Fruit fly (Drosophila melanogaster): Measurements from ENCODE around the gene CG2116.
A peak's percentile ranks its signal among the peaks of the same experiment; 100 is the strongest.

Gene CG2116

DNA sequence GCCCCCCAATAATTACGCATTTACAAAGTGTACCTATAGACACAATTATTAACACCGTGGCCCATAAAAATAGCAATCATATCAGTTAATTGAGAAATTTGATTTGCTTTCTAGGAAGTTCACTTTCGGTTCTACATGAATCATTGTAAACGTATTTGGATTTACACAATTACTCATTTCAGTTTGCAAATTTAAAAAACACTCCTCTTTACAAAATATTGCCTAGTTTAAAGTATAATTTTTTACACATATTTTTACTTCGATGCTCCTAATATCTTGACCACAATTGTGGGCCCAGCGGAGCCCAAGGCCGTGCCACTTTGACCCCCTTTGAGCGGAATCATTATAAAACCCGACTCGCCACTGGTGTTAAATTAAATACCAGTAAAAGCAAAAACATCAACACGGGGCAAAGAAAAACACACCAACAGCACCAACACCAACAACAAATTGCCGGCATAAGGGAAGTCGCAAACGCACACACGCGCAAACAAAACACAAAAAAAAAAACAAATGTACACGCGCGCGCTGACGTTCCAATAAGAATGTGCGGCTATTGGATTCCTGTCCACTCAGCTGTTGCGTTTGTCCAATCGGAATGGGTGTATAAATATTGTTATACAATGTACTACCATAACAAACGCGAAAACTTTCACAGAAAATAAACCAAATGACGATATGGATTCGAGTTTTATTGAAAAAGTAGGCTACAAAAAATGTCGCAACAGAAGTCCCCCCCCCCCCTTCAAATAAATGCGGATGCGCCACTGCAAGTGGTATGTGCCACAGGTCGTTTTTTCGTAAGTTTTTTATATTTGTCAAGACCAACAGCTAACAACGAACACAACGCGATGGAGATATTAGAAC lies 14.9 kb upstream of the CG2116 start (continued):
- TF ChIP-seq luna (GFP tag; optimal IDR thresholded peaks at IDR 0.05), result peak; percentile 4
- peak; percentile 37 for TF ChIP-seq chn (GFP tag; optimal IDR thresholded peaks at IDR 0.05)
- TF ChIP-seq Dref (GFP tag; IDR thresholded peaks at IDR 0.05), result no peak
- peak; percentile 13 for TF ChIP-seq CG31388 (GFP tag; optimal IDR thresholded peaks at IDR 0.05)
- TF ChIP-seq CG15514 (GFP tag; optimal IDR thresholded peaks at IDR 0.05), result peak; percentile 41
- no peak for TF ChIP-seq CG32772 (GFP tag; IDR thresholded peaks at IDR 0.05)
- TF ChIP-seq Opbp (GFP tag; IDR thresholded peaks at IDR 0.05; ENCODE audit: partially characterized antibody), result no peak
- peak; percentile 58 for TF ChIP-seq org-1 (GFP tag; optimal IDR thresholded peaks at IDR 0.05)
- TF ChIP-seq ssp (GFP tag; IDR thresholded peaks at IDR 0.05), result no peak
- TF ChIP-seq Meics (GFP tag; optimal IDR thresholded peaks at IDR 0.05), result peak; percentile 82
- TF ChIP-seq usp (GFP tag; optimal IDR thresholded peaks at IDR 0.05), result no peak
- no peak for TF ChIP-seq Lim3 (GFP tag; IDR thresholded peaks at IDR 0.05)
- TF ChIP-seq Camta (GFP tag; optimal IDR thresholded peaks at IDR 0.05), result peak; percentile 11
- TF ChIP-seq CG1603 (tag; optimal IDR thresholded peaks at IDR 0.05), result peak; percentile 45
- TF ChIP-seq CG17912 (GFP tag; optimal IDR thresholded peaks at IDR 0.05), result no peak
- no peak for TF ChIP-seq CG8359 (GFP tag; optimal IDR thresholded peaks at IDR 0.05; ENCODE audit: borderline replicate concordance)
- peak; percentile 53 for TF ChIP-seq Asciz (GFP tag; optimal IDR thresholded peaks at IDR 0.05)
- TF ChIP-seq CG1792 (GFP tag; optimal IDR thresholded peaks at IDR 0.05), result no peak
- TF ChIP-seq trh (GFP tag; optimal IDR thresholded peaks at IDR 0.05), result no peak
- peak; percentile 46; the same call in 1 of the 2 replicates for TF ChIP-seq HLH3B (GFP tag; IDR thresholded peaks at IDR 0.05)
- TF ChIP-seq Oaz (GFP tag; IDR thresholded peaks at IDR 0.05), result peak; percentile 31; the same call in 1 of the 2 replicates
- TF ChIP-seq stwl (tag; optimal IDR thresholded peaks at IDR 0.05), result no peak
- no peak for TF ChIP-seq CG10462 (GFP tag; optimal IDR thresholded peaks at IDR 0.05)
- peak in 1 of 2 experiments; percentile 47 for TF ChIP-seq bsh (GFP tag; optimal IDR thresholded peaks at IDR 0.05)
- TF ChIP-seq CG3281 (GFP tag; optimal IDR thresholded peaks at IDR 0.05), result peak; percentile 86
- peak; percentile 47 for TF ChIP-seq Dip3 (GFP tag; optimal IDR thresholded peaks at IDR 0.05)
- TF ChIP-seq CG4820 (GFP tag; optimal IDR thresholded peaks at IDR 0.05), result no peak
- TF ChIP-seq ewg (GFP tag; optimal IDR thresholded peaks at IDR 0.05), result no peak
- no peak for TF ChIP-seq corto (GFP tag; optimal IDR thresholded peaks at IDR 0.05)
- no peak for TF ChIP-seq CG1024 (GFP tag; IDR thresholded peaks at IDR 0.05)
- TF ChIP-seq sna (GFP tag; IDR thresholded peaks at IDR 0.05; ENCODE audit: partially characterized antibody), result no peak
- TF ChIP-seq aop (GFP tag; IDR thresholded peaks at IDR 0.05), result no peak
- no peak for TF ChIP-seq D (optimal IDR thresholded peaks at IDR 0.05)
- peak; percentile 21 for TF ChIP-seq D (GFP tag; optimal IDR thresholded peaks at IDR 0.05)
- TF ChIP-seq Hey (tag; optimal IDR thresholded peaks at IDR 0.05), result peak; percentile 19
- TF ChIP-seq so (GFP tag; IDR thresholded peaks at IDR 0.05), result peak; percentile 75
- no peak for TF ChIP-seq HLHmδ (GFP tag; optimal IDR thresholded peaks at IDR 0.05)
- TF ChIP-seq CG33557 (GFP tag; optimal IDR thresholded peaks at IDR 0.05), result no peak
- peak in 1 of 3 experiments; percentile 18 for TF ChIP-seq lola (GFP tag; optimal IDR thresholded peaks at IDR 0.05)
- peak; percentile 6 for TF ChIP-seq sima (GFP tag; optimal IDR thresholded peaks at IDR 0.05)
- TF ChIP-seq CG3163 (GFP tag; optimal IDR thresholded peaks at IDR 0.05), result peak; percentile 20
- no peak for TF ChIP-seq Rx (GFP tag; IDR thresholded peaks at IDR 0.05)
- peak; percentile 81 for TF ChIP-seq Fer1 (GFP tag; optimal IDR thresholded peaks at IDR 0.05)
- peak; percentile 42 for TF ChIP-seq CG10979 (tag; optimal IDR thresholded peaks at IDR 0.05)
- TF ChIP-seq emc (GFP tag; optimal IDR thresholded peaks at IDR 0.05), result peak; percentile 31
- peak; percentile 20 for TF ChIP-seq tin (GFP tag; optimal IDR thresholded peaks at IDR 0.05)
- no peak for TF ChIP-seq NC2α (GFP tag; optimal IDR thresholded peaks at IDR 0.05)
- no peak for TF ChIP-seq CG11085 (GFP tag; IDR thresholded peaks at IDR 0.05)
- no peak for TF ChIP-seq CG4730 (GFP tag; IDR thresholded peaks at IDR 0.05)
